Fruit fly (Drosophila melanogaster): ENCODE data around the gene CG3309.

The CG3309 gene

DNA sequence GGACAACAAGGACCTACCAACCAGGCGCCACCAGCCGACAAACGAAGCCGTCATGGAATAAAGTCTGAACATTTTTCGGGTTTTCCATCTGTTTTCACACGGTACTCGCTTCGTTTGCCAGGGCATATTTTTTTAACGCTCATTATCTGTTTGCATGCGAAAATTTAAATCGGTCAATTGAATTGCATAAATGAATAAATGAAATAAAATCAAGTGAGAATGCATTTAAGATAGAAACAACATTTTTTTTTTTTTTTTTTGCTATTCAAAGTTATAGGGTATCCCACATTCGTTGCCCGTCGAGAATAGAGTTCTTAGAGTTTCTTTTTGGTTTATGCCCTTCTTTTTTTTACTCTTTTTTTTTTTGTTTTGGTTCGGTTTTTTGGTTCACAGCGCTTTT lies 43.3 kb downstream of the CG3309 start (continued):
- TF ChIP-seq ATbp (GFP tag; optimal IDR thresholded peaks at IDR 0.05) = no peak
- no peak for TF ChIP-seq chn (GFP tag; optimal IDR thresholded peaks at IDR 0.05)
- peak; percentile 60; the same call in 1 of the 2 replicates for TF ChIP-seq Atf6 (GFP tag; IDR thresholded peaks at IDR 0.05)
- peak; percentile 26 for TF ChIP-seq nerfin-1 (tag; optimal IDR thresholded peaks at IDR 0.05)
- no peak for TF ChIP-seq CG14965 (GFP tag; optimal IDR thresholded peaks at IDR 0.05; ENCODE audit: borderline replicate concordance)
- TF ChIP-seq sim (GFP tag; IDR thresholded peaks at IDR 0.05) = no peak
- peak; percentile 40; the same call in 1 of the 2 replicates for TF ChIP-seq seq (GFP tag; IDR thresholded peaks at IDR 0.05)
- no peak for TF ChIP-seq so (GFP tag; IDR thresholded peaks at IDR 0.05)
- no peak for TF ChIP-seq z (GFP tag; IDR thresholded peaks at IDR 0.05)
- no peak for TF ChIP-seq CrebB (tag; optimal IDR thresholded peaks at IDR 0.05)
- peak; percentile 69 for TF ChIP-seq sob (GFP tag; IDR thresholded peaks at IDR 0.05)
- TF ChIP-seq ac (GFP tag; optimal IDR thresholded peaks at IDR 0.05) = no peak
- TF ChIP-seq CG8478 (optimal IDR thresholded peaks at IDR 0.05) = no peak
- peak; percentile 80 for TF ChIP-seq sens (GFP tag)
- no peak for TF ChIP-seq CG6254 (GFP tag; optimal IDR thresholded peaks at IDR 0.05)
- no peak for TF ChIP-seq CG6175 (GFP tag; IDR thresholded peaks at IDR 0.05)
- TF ChIP-seq gt (GFP tag; IDR thresholded peaks at IDR 0.05) = no peak
- TF ChIP-seq p53 (GFP tag; optimal IDR thresholded peaks at IDR 0.05) = no peak
- TF ChIP-seq psq (GFP tag; optimal IDR thresholded peaks at IDR 0.05) = no peak
- no peak for TF ChIP-seq Lim3 (GFP tag; IDR thresholded peaks at IDR 0.05)
- TF ChIP-seq her (GFP tag; optimal IDR thresholded peaks at IDR 0.05) = peak; percentile 9
- no peak for TF ChIP-seq CG6791 (GFP tag; IDR thresholded peaks at IDR 0.05; ENCODE audit: partially characterized antibody)
- TF ChIP-seq ci (GFP tag; IDR thresholded peaks at IDR 0.05) = no peak
- no peak for TF ChIP-seq CG8290 (GFP tag; optimal IDR thresholded peaks at IDR 0.05)
- TF ChIP-seq CG8290 (tag; optimal IDR thresholded peaks at IDR 0.05) = no peak
- TF ChIP-seq CG4820 (GFP tag; optimal IDR thresholded peaks at IDR 0.05) = peak; percentile 48
- no peak for TF ChIP-seq CG1832 (GFP tag; optimal IDR thresholded peaks at IDR 0.05)
- no peak for TF ChIP-seq CG10321 (GFP tag; IDR thresholded peaks at IDR 0.05)
- TF ChIP-seq Awh (GFP tag; IDR thresholded peaks at IDR 0.05) = no peak
- TF ChIP-seq CG30431 (GFP tag; optimal IDR thresholded peaks at IDR 0.05) = peak; percentile 3
- peak; percentile 46 for TF ChIP-seq CG30403 (GFP tag; optimal IDR thresholded peaks at IDR 0.05)
- no peak for TF ChIP-seq CG11093 (GFP tag; IDR thresholded peaks at IDR 0.05)
- peak; percentile 24; the same call in 1 of the 2 replicates for TF ChIP-seq CG31441 (GFP tag; IDR thresholded peaks at IDR 0.05)
- peak; percentile 65 for TF ChIP-seq phol (tag; optimal IDR thresholded peaks at IDR 0.05)
- peak; percentile 9 for TF ChIP-seq CG12219 (GFP tag; optimal IDR thresholded peaks at IDR 0.05)
- 0 out of 2 replicates have a peak, but pooled peaks have one; percentile 30 for TF ChIP-seq H2.0 (GFP tag; IDR thresholded peaks at IDR 0.05)
- no peak for TF ChIP-seq MBD-R2 (GFP tag; IDR thresholded peaks at IDR 0.05)
- no peak for TF ChIP-seq trh (GFP tag; optimal IDR thresholded peaks at IDR 0.05)
- 0 out of 2 replicates have a peak, but pooled peaks have one; percentile 7 for TF ChIP-seq CG9215 (GFP tag; IDR thresholded peaks at IDR 0.05)
- TF ChIP-seq CG10147 (GFP tag; optimal IDR thresholded peaks at IDR 0.05) = peak; percentile 61
- TF ChIP-seq trem (tag; optimal IDR thresholded peaks at IDR 0.05) = peak; percentile 46
- peak; percentile 54 for TF ChIP-seq sisA (GFP tag; IDR thresholded peaks at IDR 0.05)
- TF ChIP-seq CG4404 (GFP tag; IDR thresholded peaks at IDR 0.05) = peak; percentile 35; the same call in 1 of the 2 replicates
- TF ChIP-seq ken (GFP tag; IDR thresholded peaks at IDR 0.05) = no peak; the same call in 2 of the 3 replicates
- peak; percentile 39 for TF ChIP-seq Fer2 (tag; optimal IDR thresholded peaks at IDR 0.05)
- TF ChIP-seq CHES-1-like (GFP tag; optimal IDR thresholded peaks at IDR 0.05) = peak; percentile 6
- TF ChIP-seq gem (tag; optimal IDR thresholded peaks at IDR 0.05) = peak; percentile 62
- no peak for TF ChIP-seq peb (GFP tag; IDR thresholded peaks at IDR 0.05)
- no peak for TF ChIP-seq BEAF-32 (GFP tag; optimal IDR thresholded peaks at IDR 0.05)
- TF ChIP-seq cwo (GFP tag; optimal IDR thresholded peaks at IDR 0.05) = peak; percentile 32
- peak; percentile 45 for TF ChIP-seq CG7786 (GFP tag; optimal IDR thresholded peaks at IDR 0.05)
- TF ChIP-seq CG11456 (GFP tag; IDR thresholded peaks at IDR 0.05) = no peak
- TF ChIP-seq bigmax (GFP tag; optimal IDR thresholded peaks at IDR 0.05) = no peak
